Fruit fly (Drosophila melanogaster) whole organism, embryonic: ENCODE results near the gene Tti1.

ENCODE experiments used
- B-H1 ChIP-seq: fragments of 200-800 bp; sonication (Bioruptor generic); IDR thresholded peaks from 3 replicates; pipeline ENCODE4 v1.3.6; 2022; ENCODE audit warnings: missing biosample characterization, missing genetic modification characterization
- B-H2 ChIP-seq: fragments of 200-800 bp; sonication (Bioruptor generic); optimal IDR thresholded peaks from 2 replicates; lab custom pipeline; 2018; ENCODE audit warnings: missing biosample characterization, mild to moderate bottlenecking, missing genetic modification characterization
- CG10543 ChIP-seq: fragments of 200-800 bp; sonication (Bioruptor generic); optimal IDR thresholded peaks from 3 replicates; lab custom pipeline; 2017; ENCODE audit warnings: missing biosample characterization, mild to moderate bottlenecking, missing genetic modification characterization, moderate library complexity
- CG10979 ChIP-seq: fragments of 200-800 bp; sonication (Bioruptor generic); optimal IDR thresholded peaks from 2 replicates; lab custom pipeline; 2018; ENCODE audit warnings: missing biosample characterization, mild to moderate bottlenecking, missing genetic modification characterization, moderate library complexity
- CG12104 ChIP-seq: fragments of 200-800 bp; sonication (Bioruptor generic); optimal IDR thresholded peaks from 3 replicates; lab custom pipeline; 2016; ENCODE audit warnings: missing biosample characterization, missing genetic modification characterization
- CG12769 ChIP-seq: fragments of 200-800 bp; sonication (Bioruptor generic); optimal IDR thresholded peaks from 2 replicates; lab custom pipeline; 2019; ENCODE audit warnings: missing biosample characterization, mild to moderate bottlenecking, missing genetic modification characterization, moderate library complexity
- CG13296 ChIP-seq: fragments of 200-800 bp; sonication (Bioruptor generic); optimal IDR thresholded peaks from 3 replicates; lab custom pipeline; 2018; ENCODE audit warnings: missing biosample characterization, mild to moderate bottlenecking, missing genetic modification characterization
- CG13624 ChIP-seq: fragments of 200-800 bp; sonication (Bioruptor generic); optimal IDR thresholded peaks from 2 replicates; lab custom pipeline; 2016; ENCODE audit warnings: missing biosample characterization, missing genetic modification characterization
- CG18011 ChIP-seq: fragments of 200-800 bp; sonication (Bioruptor generic); optimal IDR thresholded peaks from 2 replicates; lab custom pipeline; 2017; ENCODE audit warnings: missing biosample characterization, missing genetic modification characterization, mild to moderate bottlenecking, moderate library complexity, missing genotype
- CG30431 ChIP-seq: fragments of 200-800 bp; sonication (Bioruptor generic); optimal IDR thresholded peaks from 2 replicates; lab custom pipeline; 2017; ENCODE audit warnings: missing biosample characterization, missing genetic modification characterization
- CG31388 ChIP-seq: fragments of 200-800 bp; sonication (Bioruptor generic); optimal IDR thresholded peaks from 2 replicates; lab custom pipeline; 2016; ENCODE audit warnings: missing biosample characterization, missing genetic modification characterization
- CG32532 ChIP-seq: fragments of 200-800 bp; sonication (Bioruptor generic); IDR thresholded peaks from 2 replicates; pipeline ENCODE4 v1.3.6; 2022; ENCODE audit warnings: missing biosample characterization, missing genetic modification characterization
- CG3407 ChIP-seq: fragments of 200-800 bp; sonication (Bioruptor generic); optimal IDR thresholded peaks from 2 replicates; lab custom pipeline; 2018; ENCODE audit warnings: missing biosample characterization, mild to moderate bottlenecking, missing genetic modification characterization
- CG34224 ChIP-seq: fragments of 200-800 bp; sonication (Bioruptor generic); IDR thresholded peaks from 3 replicates; pipeline ENCODE4 v1.3.6; 2022; ENCODE audit warnings: missing biosample characterization, missing genetic modification characterization; ENCODE audit not compliant: partially characterized antibody
- CG5180 ChIP-seq: fragments of 200-800 bp; sonication (Bioruptor generic); optimal IDR thresholded peaks from 3 replicates; lab custom pipeline; 2017; ENCODE audit warnings: missing biosample characterization, missing genetic modification characterization, mild to moderate bottlenecking, moderate library complexity, missing genetic modification reagents
- CG8765 ChIP-seq: fragments of 200-800 bp; sonication (Bioruptor generic); IDR thresholded peaks from 2 replicates; pipeline ENCODE4 v1.3.6; 2022; ENCODE audit warnings: missing biosample characterization, missing genetic modification characterization
- Camta ChIP-seq: fragments of 200-800 bp; sonication (Bioruptor generic); optimal IDR thresholded peaks from 2 replicates; lab custom pipeline; 2016; ENCODE audit warnings: missing biosample characterization, missing genetic modification characterization
- CkIIα-i1 ChIP-seq: fragments of 200-800 bp; sonication (Bioruptor generic); IDR thresholded peaks from 2 replicates; pipeline ENCODE4 v1.3.6; 2022; ENCODE audit warnings: missing biosample characterization, missing genetic modification characterization
- Dref ChIP-seq: fragments of 200-800 bp; sonication (Bioruptor generic); IDR thresholded peaks from 2 replicates; pipeline ENCODE4 v1.3.6; 2022; ENCODE audit warnings: missing biosample characterization, missing genetic modification characterization
- Lim3 ChIP-seq: fragments of 200-800 bp; sonication (Bioruptor generic); IDR thresholded peaks from 2 replicates; pipeline ENCODE4 v1.3.6; 2022; ENCODE audit warnings: missing biosample characterization, missing genetic modification characterization
- Med ChIP-seq: fragments of 200-800 bp; sonication (Bioruptor generic); peaks from one replicate; lab custom pipeline; 2016; ENCODE audit warnings: missing biosample characterization, missing genetic modification characterization, mild to moderate bottlenecking, inconsistent platforms, moderate library complexity
- Mes4 ChIP-seq: fragments of 200-800 bp; sonication (Bioruptor generic); optimal IDR thresholded peaks from 2 replicates; lab custom pipeline; 2016; ENCODE audit warnings: missing biosample characterization, missing genetic modification characterization
- Nf-YC ChIP-seq: fragments of 200-800 bp; optimal IDR thresholded peaks from 3 replicates; lab custom pipeline; 2019; ENCODE audit warnings: missing biosample characterization, mild to moderate bottlenecking, missing genetic modification characterization, moderate library complexity
- Pdp1 ChIP-seq, 2 experiments: fragments of 200-800 bp; sonication (Bioruptor generic); optimal IDR thresholded peaks; 3 replicates each; lab custom pipeline; 2016; ENCODE audit warnings: missing biosample characterization in 2 of 2, missing genetic modification characterization in 2 of 2, mild to moderate bottlenecking in 1 of 2, moderate library complexity in 1 of 2
- Rfx ChIP-seq: fragments of 200-800 bp; sonication (Bioruptor generic); IDR thresholded peaks from 2 replicates; pipeline ENCODE4 v1.3.6; 2022; ENCODE audit warnings: missing biosample characterization, missing genetic modification characterization
- Trl ChIP-seq, 3 experiments: fragments of >200 bp in 2 of 3; fragments of 200-800 bp in 1 of 3; sonication (Bioruptor generic) in 1 of 3; optimal IDR thresholded peaks; 2 replicates in 1 of 3; 3 replicates in 2 of 3; lab custom pipeline; 2016 to 2017; ENCODE audit warnings: missing biosample characterization in 1 of 3, missing genetic modification characterization in 1 of 3
- chinmo ChIP-seq: fragments of 200-800 bp; sonication (Bioruptor generic); IDR thresholded peaks from 4 replicates; pipeline ENCODE4 v1.3.6; 2022; ENCODE audit warnings: missing biosample characterization, missing genetic modification characterization; ENCODE audit not compliant: partially characterized antibody
- ci ChIP-seq: fragments of 200-800 bp; sonication (Bioruptor generic); IDR thresholded peaks from 3 replicates; pipeline ENCODE4 v1.3.6; 2022; ENCODE audit warnings: missing biosample characterization, missing genetic modification characterization
- ewg ChIP-seq: fragments of 200-800 bp; sonication (Bioruptor generic); optimal IDR thresholded peaks from 3 replicates; lab custom pipeline; 2017; ENCODE audit warnings: mild to moderate bottlenecking, missing biosample characterization, missing genetic modification reagents, missing genetic modification characterization
- ftz-f1 ChIP-seq: fragments of 200-800 bp; sonication (Bioruptor generic); optimal IDR thresholded peaks from 2 replicates; lab custom pipeline; 2016; ENCODE audit warnings: missing biosample characterization, missing genetic modification characterization
- gsb ChIP-seq: fragments of 200-800 bp; sonication (Bioruptor generic); IDR thresholded peaks from 2 replicates; pipeline ENCODE4 v1.3.6; 2022; ENCODE audit warnings: missing biosample characterization, missing genetic modification characterization
- klu ChIP-seq: fragments of 200-800 bp; sonication (Bioruptor generic); IDR thresholded peaks from 2 replicates; pipeline ENCODE4 v1.3.6; 2022; ENCODE audit warnings: missing biosample characterization, missing genetic modification characterization
- knrl ChIP-seq: fragments of 200-800 bp; sonication (Bioruptor generic); IDR thresholded peaks from 3 replicates; pipeline ENCODE4 v1.3.6; 2022; ENCODE audit warnings: missing biosample characterization, missing genetic modification characterization; ENCODE audit not compliant: partially characterized antibody
- lab ChIP-seq: fragments of 200-800 bp; sonication (Bioruptor generic); optimal IDR thresholded peaks from 3 replicates; lab custom pipeline; 2017; ENCODE audit warnings: missing biosample characterization, missing genetic modification characterization, mild to moderate bottlenecking, moderate library complexity, missing genetic modification reagents
- lbe ChIP-seq: fragments of 200-800 bp; sonication (Bioruptor generic); optimal IDR thresholded peaks from 2 replicates; lab custom pipeline; 2016; ENCODE audit warnings: missing biosample characterization, mild to moderate bottlenecking, missing genetic modification characterization
- nau ChIP-seq: fragments of 200-800 bp; sonication (Bioruptor generic); optimal IDR thresholded peaks from 3 replicates; lab custom pipeline; 2017; ENCODE audit warnings: missing biosample characterization, mild to moderate bottlenecking, missing genetic modification characterization, missing genetic modification reagents
- pb ChIP-seq: fragments of 200-800 bp; sonication (Bioruptor generic); optimal IDR thresholded peaks from 3 replicates; lab custom pipeline; 2016; ENCODE audit warnings: missing biosample characterization, missing genetic modification characterization
- rib ChIP-seq: fragments of 200-800 bp; sonication (Bioruptor generic); IDR thresholded peaks from 2 replicates; pipeline ENCODE4 v1.3.6; 2022; ENCODE audit warnings: missing biosample characterization, missing genetic modification characterization
- sd ChIP-seq: fragments of 200-800 bp; sonication (Bioruptor generic); optimal IDR thresholded peaks from 3 replicates; lab custom pipeline; 2018; ENCODE audit warnings: missing biosample characterization, mild to moderate bottlenecking, missing genetic modification characterization, moderate library complexity
- slou ChIP-seq: fragments of 200-800 bp; sonication (Bioruptor generic); optimal IDR thresholded peaks from 3 replicates; lab custom pipeline; 2016; ENCODE audit warnings: missing biosample characterization, missing genetic modification characterization
- sr ChIP-seq: fragments of 200-800 bp; sonication (Bioruptor generic); IDR thresholded peaks from 3 replicates; pipeline ENCODE4 v1.3.6; 2022; ENCODE audit warnings: missing biosample characterization, missing genetic modification characterization
- unc-4 ChIP-seq: fragments of 200-800 bp; sonication (Bioruptor generic); IDR thresholded peaks from 2 replicates; pipeline ENCODE4 v1.3.6; 2022; ENCODE audit warnings: missing biosample characterization, missing genetic modification characterization; ENCODE audit not compliant: partially characterized antibody

The Tti1 gene

dm6 chr3R:9771519-9771972 is 17.1 kb upstream of the Tti1 start, which contains the start of gene CG9471 (continued):
- TF ChIP-seq CG10979 (tag; lab: Kevin White, UChicago) (peak; percentile 86), CG31388 (peak; percentile 57), Nf-YC (tag; lab: Kevin White, UChicago) (peak; percentile 82), CG13296 (peak; percentile 91), B-H1 (GFP tag; lab: Robert Waterston, UW) (peak; percentile 90)
- TF ChIP-seq, all 482 proteins: peak for 425

DNA sequence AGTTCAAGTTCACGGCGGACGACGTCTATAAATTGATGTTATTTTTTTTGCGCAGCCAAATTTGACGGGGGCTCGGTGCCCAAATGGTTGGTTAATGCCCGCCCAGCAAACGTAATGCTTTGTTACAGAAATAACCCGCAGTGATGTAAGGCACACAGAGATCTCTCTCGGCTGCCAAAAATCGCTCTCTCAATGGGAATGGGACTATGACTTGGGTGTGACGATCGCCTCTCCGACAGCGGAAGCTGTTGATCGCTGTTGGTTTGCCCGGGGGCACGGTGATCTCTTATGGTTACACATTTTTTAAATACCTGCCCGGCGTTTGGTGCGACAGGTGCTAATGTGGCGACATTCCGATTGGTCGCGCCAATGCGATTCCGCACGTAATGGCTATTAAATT is 15.6 kb upstream of the Tti1 start:
- no peak for TF ChIP-seq pb
- TF ChIP-seq CG5180 = no peak
- TF ChIP-seq CG34224 (GFP tag; lab: Robert Waterston, UW) = 0 out of 3 replicates have a peak, but pooled peaks have one; percentile 26
- 0 out of 2 replicates have a peak, but pooled peaks have one; percentile 24 for TF ChIP-seq CG32532
- TF ChIP-seq CG12769 (tag; lab: Kevin White, UChicago) = peak; percentile 80
- peak; percentile 27; the same call in 1 of the 2 replicates for TF ChIP-seq Rfx (GFP tag; lab: Robert Waterston, UW)
- TF ChIP-seq rib (GFP tag; lab: Robert Waterston, UW) = 0 out of 2 replicates have a peak, but pooled peaks have one; percentile 33
- TF ChIP-seq CG13624 (GFP tag; lab: Kevin White, UChicago) = peak; percentile 30
- TF ChIP-seq nau (GFP tag; lab: Kevin White, UChicago) = peak; percentile 30
- TF ChIP-seq Trl (optimal IDR thresholded peaks at IDR 0.05; lab: Kevin White, UChicago) = peak in 1 of 2 experiments; percentile 56
- no peak for TF ChIP-seq Trl (GFP tag; optimal IDR thresholded peaks at IDR 0.05; lab: Kevin White, UChicago)
- TF ChIP-seq lab (GFP tag; lab: Kevin White, UChicago) = peak; percentile 7
- TF ChIP-seq Pdp1 (GFP tag; optimal IDR thresholded peaks at IDR 0.05; lab: Kevin White, UChicago) = peak in 1 of 2 experiments; percentile 97
- no peak for TF ChIP-seq Mes4 (GFP tag; lab: Kevin White, UChicago)
- TF ChIP-seq sd (tag; lab: Kevin White, UChicago) = peak; percentile 98
- TF ChIP-seq slou (GFP tag; lab: Kevin White, UChicago) = no peak
- peak; percentile 72 for TF ChIP-seq CG10543
- no peak for TF ChIP-seq CG12104 (GFP tag; lab: Kevin White, UChicago)
- TF ChIP-seq Med = peak; percentile 51
- no peak for TF ChIP-seq Camta
- peak; percentile 37 for TF ChIP-seq ftz-f1 (GFP tag; lab: Kevin White, UChicago)
- peak; percentile 86; the same call in 3 of the 4 replicates for TF ChIP-seq chinmo (GFP tag; lab: Robert Waterston, UW)

DNA sequence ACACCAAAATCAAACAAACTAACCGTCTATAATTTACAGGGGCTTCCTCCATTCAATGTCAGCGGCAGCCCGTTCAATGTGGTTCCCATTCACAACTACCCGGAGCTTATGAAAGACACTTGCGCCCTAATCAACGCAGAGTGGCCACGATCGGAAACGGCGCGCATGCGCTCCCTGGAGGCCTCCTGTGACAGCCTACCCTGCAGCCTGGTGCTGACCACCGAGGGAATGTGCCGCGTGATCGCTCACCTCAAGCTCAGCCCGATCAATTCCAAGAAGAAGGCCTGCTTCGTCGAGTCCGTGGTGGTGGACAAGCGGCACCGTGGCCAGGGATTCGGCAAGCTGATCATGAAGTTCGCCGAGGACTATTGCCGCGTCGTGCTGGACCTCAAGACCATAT is 14.4 kb upstream of the Tti1 start, which contains the start of gene MED6:
Gene MED6 (minus strand): TSS at position 101 of the 400 bp plus-strand sequence.
- 0 out of 2 replicates have a peak, but pooled peaks have one; percentile 26 for TF ChIP-seq gsb (GFP tag; lab: Robert Waterston, UW)
- TF ChIP-seq ci = 0 out of 3 replicates have a peak, but pooled peaks have one; percentile 7
- 0 out of 2 replicates have a peak, but pooled peaks have one; percentile 27 for TF ChIP-seq Dref (GFP tag; lab: Robert Waterston, UW)
- peak; percentile 77 for TF ChIP-seq Med
- TF ChIP-seq CG8765 (GFP tag; lab: Robert Waterston, UW) = no peak
- no peak for TF ChIP-seq CkIIα-i1 (GFP tag; lab: Robert Waterston, UW)
- TF ChIP-seq, all 482 proteins: peak for 4

dm6 chr3R:9767620-9768592 is 13.4 kb upstream of the Tti1 start, which contains the start of gene Naa80:
TSS of gene Naa80 (plus strand) at chr3R:9767834.
- no peak for TF ChIP-seq CG30431 (GFP tag; lab: Kevin White, UChicago)
- TF ChIP-seq Lim3 (GFP tag; lab: Robert Waterston, UW) = no peak
- TF ChIP-seq sr (GFP tag; lab: Robert Waterston, UW) = no peak
- peak; percentile 63 for TF ChIP-seq lbe
- TF ChIP-seq ftz-f1 (GFP tag; lab: Kevin White, UChicago) = peak; percentile 88
- TF ChIP-seq CG18011 (GFP tag; lab: Kevin White, UChicago) = peak; percentile 65
- no peak for TF ChIP-seq klu (GFP tag; lab: Robert Waterston, UW)
- TF ChIP-seq B-H2 = peak; percentile 84
- TF ChIP-seq CG3407 (GFP tag; lab: Kevin White, UChicago) = no peak
- no peak; the same call in 1 of the 2 replicates for TF ChIP-seq unc-4 (GFP tag; lab: Robert Waterston, UW)
- TF ChIP-seq CG12769 (tag; lab: Kevin White, UChicago) = peak; percentile 88
- TF ChIP-seq knrl (GFP tag; lab: Robert Waterston, UW) = peak; percentile 52; the same call in 1 of the 3 replicates
- TF ChIP-seq ewg (GFP tag; lab: Kevin White, UChicago) = peak; percentile 58
